Fruit fly (Drosophila melanogaster) whole organism, prepupa: Measurements from ENCODE around the gene CG12003.
A peak's percentile ranks its signal among the peaks of the same experiment; 100 is the strongest.

ENCODE experiments used
- Blimp-1 ChIP-seq: fragments of 200-800 bp; sonication (Bioruptor generic); optimal IDR thresholded peaks from 3 replicates; lab custom pipeline; 2017; ENCODE audit warnings: missing biosample characterization, missing genetic modification characterization, mild to moderate bottlenecking, moderate library complexity, missing genetic modification reagents
- CG11762 ChIP-seq: fragments of 200-800 bp; sonication (Bioruptor generic); optimal IDR thresholded peaks from 3 replicates; lab custom pipeline; 2016; ENCODE audit warnings: missing biosample characterization, missing genetic modification characterization; ENCODE audit not compliant: insufficient read depth
- CG11902 ChIP-seq: fragments of 200-800 bp; sonication (Bioruptor generic); optimal IDR thresholded peaks from 3 replicates; lab custom pipeline; 2016; ENCODE audit warnings: missing biosample characterization, missing genetic modification characterization
- CG1621 ChIP-seq: fragments of 200-800 bp; sonication (Bioruptor generic); optimal IDR thresholded peaks from 3 replicates; lab custom pipeline; 2018; ENCODE audit warnings: missing biosample characterization, mild to moderate bottlenecking, missing genetic modification characterization
- CG16779 ChIP-seq: fragments of 200-800 bp; sonication (Bioruptor generic); optimal IDR thresholded peaks from 3 replicates; lab custom pipeline; 2017; ENCODE audit warnings: missing biosample characterization, mild to moderate bottlenecking, missing genetic modification characterization
- CG3032 ChIP-seq: fragments of 200-800 bp; optimal IDR thresholded peaks from 2 replicates; lab custom pipeline; 2019; ENCODE audit warnings: missing biosample characterization, mild to moderate bottlenecking, missing genetic modification characterization, moderate library complexity
- CG31627 ChIP-seq: fragments of 200-800 bp; sonication (Bioruptor generic); optimal IDR thresholded peaks from 3 replicates; lab custom pipeline; 2016; ENCODE audit warnings: missing biosample characterization, missing genetic modification characterization
- CG34406 ChIP-seq: fragments of 200-800 bp; sonication (Bioruptor generic); optimal IDR thresholded peaks from 3 replicates; lab custom pipeline; 2016; ENCODE audit warnings: missing biosample characterization, missing genetic modification characterization
- CG3919 ChIP-seq: fragments of 200-800 bp; sonication (Bioruptor generic); optimal IDR thresholded peaks from 3 replicates; lab custom pipeline; 2016; ENCODE audit warnings: missing biosample characterization, missing genetic modification characterization
- CG6163 ChIP-seq: fragments of 200-800 bp; sonication (Bioruptor generic); IDR thresholded peaks from 3 replicates; pipeline ENCODE4 v1.3.6; 2022; ENCODE audit warnings: missing biosample characterization, missing genetic modification characterization
- CG6276 ChIP-seq: fragments of 200-800 bp; sonication (Bioruptor generic); optimal IDR thresholded peaks from 2 replicates; lab custom pipeline; 2017; ENCODE audit warnings: missing biosample characterization, mild to moderate bottlenecking, missing genetic modification characterization
- CG6792 ChIP-seq: fragments of 200-800 bp; sonication (Bioruptor generic); optimal IDR thresholded peaks from 3 replicates; lab custom pipeline; 2016; ENCODE audit warnings: missing biosample characterization, missing genetic modification characterization
- CG6808 ChIP-seq: fragments of 200-800 bp; sonication (Bioruptor generic); optimal IDR thresholded peaks from 3 replicates; lab custom pipeline; 2017; ENCODE audit warnings: missing biosample characterization, missing genetic modification characterization, mild to moderate bottlenecking, moderate library complexity, missing genetic modification reagents
- CG6854 ChIP-seq: fragments of 200-800 bp; sonication (Bioruptor generic); optimal IDR thresholded peaks from 2 replicates; lab custom pipeline; 2017; ENCODE audit warnings: missing biosample characterization, mild to moderate bottlenecking, missing genetic modification characterization
- CG7368 ChIP-seq: fragments of 200-800 bp; sonication (Bioruptor generic); optimal IDR thresholded peaks from 3 replicates; lab custom pipeline; 2016; ENCODE audit warnings: missing biosample characterization, missing genetic modification characterization
- CG8119 ChIP-seq: fragments of 200-800 bp; sonication (Bioruptor generic); IDR thresholded peaks from 3 replicates; pipeline ENCODE4 v1.3.6; 2022; ENCODE audit warnings: missing biosample characterization, missing genetic modification characterization
- CG8319 ChIP-seq: fragments of 200-800 bp; sonication (Bioruptor generic); optimal IDR thresholded peaks from 3 replicates; lab custom pipeline; 2016; ENCODE audit warnings: missing biosample characterization, missing genetic modification characterization
- CG8632 ChIP-seq: fragments of 200-800 bp; sonication (Bioruptor generic); optimal IDR thresholded peaks from 3 replicates; lab custom pipeline; 2016; ENCODE audit warnings: missing biosample characterization, missing genetic modification characterization
- CG9139 ChIP-seq: fragments of 200-800 bp; sonication (Bioruptor generic); optimal IDR thresholded peaks from 3 replicates; lab custom pipeline; 2017; ENCODE audit warnings: missing biosample characterization, mild to moderate bottlenecking, missing genetic modification characterization
- Eip75B ChIP-seq: fragments of 200-800 bp; sonication (Bioruptor generic); optimal IDR thresholded peaks from 3 replicates; lab custom pipeline; 2016; ENCODE audit warnings: missing biosample characterization, missing genetic modification characterization
- Eip78C ChIP-seq: fragments of 200-800 bp; sonication (Bioruptor generic); peaks from one replicate; lab custom pipeline; 2016; ENCODE audit warnings: missing biosample characterization, missing genetic modification characterization
- Ets21C ChIP-seq: fragments of 200-800 bp; sonication (Bioruptor generic); optimal IDR thresholded peaks from 3 replicates; lab custom pipeline; 2016; ENCODE audit warnings: missing biosample characterization, missing genetic modification characterization
- Ets96B ChIP-seq: fragments of 200-800 bp; optimal IDR thresholded peaks from 2 replicates; lab custom pipeline; 2019; ENCODE audit warnings: missing biosample characterization, mild to moderate bottlenecking, missing genetic modification characterization, moderate library complexity
- Hr4 ChIP-seq: fragments of 200-800 bp; sonication (Bioruptor generic); optimal IDR thresholded peaks from 3 replicates; lab custom pipeline; 2016; ENCODE audit warnings: missing biosample characterization, missing genetic modification characterization
- Met ChIP-seq: fragments of 200-800 bp; sonication (Bioruptor generic); optimal IDR thresholded peaks from 3 replicates; lab custom pipeline; 2016; ENCODE audit warnings: missing biosample characterization, missing genetic modification characterization
- Sox102F ChIP-seq: fragments of 200-800 bp; sonication (Bioruptor generic); optimal IDR thresholded peaks from 2 replicates; lab custom pipeline; 2016; ENCODE audit warnings: missing biosample characterization, mild to moderate bottlenecking, missing genetic modification characterization
- Sox14 ChIP-seq: fragments of 200-800 bp; sonication (Bioruptor generic); optimal IDR thresholded peaks from 3 replicates; lab custom pipeline; 2016; ENCODE audit warnings: missing biosample characterization, missing genetic modification characterization
- achi ChIP-seq: fragments of 200-800 bp; sonication (Bioruptor generic); optimal IDR thresholded peaks from 3 replicates; lab custom pipeline; 2016; ENCODE audit warnings: missing biosample characterization, missing genetic modification characterization
- acj6 ChIP-seq: fragments of 200-800 bp; sonication (Bioruptor generic); optimal IDR thresholded peaks from 3 replicates; lab custom pipeline; 2016; ENCODE audit warnings: missing biosample characterization, missing genetic modification characterization
- cyc ChIP-seq: fragments of 200-800 bp; sonication (Bioruptor generic); optimal IDR thresholded peaks from 3 replicates; lab custom pipeline; 2016; ENCODE audit warnings: missing biosample characterization, missing genetic modification characterization
- eg ChIP-seq: fragments of 200-800 bp; sonication (Bioruptor generic); IDR thresholded peaks from 3 replicates; pipeline ENCODE4 v1.3.6; 2022; ENCODE audit warnings: missing biosample characterization, missing genetic modification characterization
- esn ChIP-seq: fragments of 200-800 bp; sonication (Bioruptor generic); optimal IDR thresholded peaks from 2 replicates; lab custom pipeline; 2016; ENCODE audit warnings: missing biosample characterization, mild to moderate bottlenecking, missing genetic modification characterization, moderate library complexity
- fd59A ChIP-seq: fragments of 200-800 bp; sonication (Bioruptor generic); optimal IDR thresholded peaks from 2 replicates; lab custom pipeline; 2017; ENCODE audit warnings: missing biosample characterization, mild to moderate bottlenecking, missing genetic modification characterization, missing genetic modification reagents
- fd85E ChIP-seq: fragments of 200-800 bp; sonication (Bioruptor generic); optimal IDR thresholded peaks from 3 replicates; lab custom pipeline; 2016; ENCODE audit warnings: missing biosample characterization, missing genetic modification characterization
- fkh ChIP-seq: fragments of 200-800 bp; sonication (Bioruptor generic); optimal IDR thresholded peaks from 3 replicates; lab custom pipeline; 2017; ENCODE audit warnings: missing biosample characterization, mild to moderate bottlenecking, missing genetic modification characterization, moderate library complexity
- lz ChIP-seq: fragments of 200-800 bp; sonication (Bioruptor generic); optimal IDR thresholded peaks from 3 replicates; lab custom pipeline; 2016; ENCODE audit warnings: missing biosample characterization, missing genetic modification characterization
- net ChIP-seq: fragments of 200-800 bp; sonication (Bioruptor generic); optimal IDR thresholded peaks from 3 replicates; lab custom pipeline; 2016; ENCODE audit warnings: missing biosample characterization, missing genetic modification characterization
- pdm3 ChIP-seq: fragments of 200-800 bp; sonication (Bioruptor generic); optimal IDR thresholded peaks from 3 replicates; lab custom pipeline; 2016; ENCODE audit warnings: missing biosample characterization, missing genetic modification characterization
- spab ChIP-seq: fragments of 200-800 bp; sonication (Bioruptor generic); optimal IDR thresholded peaks from 2 replicates; lab custom pipeline; 2017; ENCODE audit warnings: missing biosample characterization, mild to moderate bottlenecking, missing genetic modification characterization, missing genetic modification reagents
- ss ChIP-seq, 2 experiments: fragments of 200-800 bp; sonication (Bioruptor generic); optimal IDR thresholded peaks; 2 replicates in 1 of 2; 3 replicates in 1 of 2; lab custom pipeline; 2017 to 2018; ENCODE audit warnings: mild to moderate bottlenecking in 2 of 2, missing biosample characterization in 2 of 2, missing genetic modification characterization in 2 of 2, moderate library complexity in 1 of 2
- svp ChIP-seq: fragments of 200-800 bp; sonication (Bioruptor generic); peaks from one replicate; lab custom pipeline; 2016; ENCODE audit warnings: missing biosample characterization, missing genetic modification characterization
- topi ChIP-seq: fragments of 200-800 bp; sonication (Bioruptor generic); optimal IDR thresholded peaks from 3 replicates; lab custom pipeline; 2016; ENCODE audit warnings: missing biosample characterization, missing genetic modification characterization
- vri ChIP-seq: fragments of 200-800 bp; sonication (Bioruptor generic); optimal IDR thresholded peaks from 3 replicates; lab custom pipeline; 2016; ENCODE audit warnings: missing biosample characterization, mild to moderate bottlenecking, missing genetic modification characterization

Gene CG12003

dm6 chr3L:1546349-1547116 is 18.7 kb upstream of the CG12003 start:
- no peak for TF ChIP-seq CG1621 (tag; lab: Kevin White, UChicago)
- TF ChIP-seq topi (GFP tag; lab: Kevin White, UChicago), result no peak
- TF ChIP-seq CG16779 (tag; lab: Kevin White, UChicago), result peak; percentile 18
- TF ChIP-seq CG8119, result no peak
- TF ChIP-seq svp (GFP tag; lab: Kevin White, UChicago), result no peak
- no peak for TF ChIP-seq CG3919 (GFP tag; lab: Kevin White, UChicago)
- peak; percentile 54 for TF ChIP-seq CG6276
- no peak for TF ChIP-seq acj6
- no peak for TF ChIP-seq Blimp-1 (GFP tag; lab: Kevin White, UChicago)
- TF ChIP-seq CG8632 (GFP tag; lab: Kevin White, UChicago), result no peak
- TF ChIP-seq CG6808 (GFP tag; lab: Kevin White, UChicago), result peak; percentile 12
- no peak for TF ChIP-seq CG6792 (GFP tag; lab: Kevin White, UChicago)
- peak; percentile 8 for TF ChIP-seq CG9139 (GFP tag; lab: Kevin White, UChicago)
- TF ChIP-seq Met (GFP tag; lab: Kevin White, UChicago), result no peak
- TF ChIP-seq ss (GFP tag; optimal IDR thresholded peaks at IDR 0.05; lab: Kevin White, UChicago), result peak; percentile 36 to 70
- peak; percentile 71 for TF ChIP-seq CG6854
- TF ChIP-seq CG11762 (GFP tag; lab: Kevin White, UChicago), result peak; percentile 5
- TF ChIP-seq CG6163 (GFP tag; lab: Robert Waterston, UW), result 0 out of 3 replicates have a peak, but pooled peaks have one; percentile 10
- TF ChIP-seq vri (GFP tag; lab: Kevin White, UChicago), result peak; percentile 98
- TF ChIP-seq Eip75B (GFP tag; lab: Kevin White, UChicago), result peak; percentile 36
- TF ChIP-seq spab (GFP tag; lab: Kevin White, UChicago), result peak; percentile 25
- TF ChIP-seq fkh, result peak; percentile 50
- TF ChIP-seq Eip78C (GFP tag; lab: Kevin White, UChicago), result peak; percentile 69
- TF ChIP-seq eg (GFP tag; lab: Robert Waterston, UW), result 0 out of 3 replicates have a peak, but pooled peaks have one; percentile 10

- TF ChIP-seq svp (GFP tag; lab: Kevin White, UChicago) (peak; percentile 94), CG11762 (GFP tag; lab: Kevin White, UChicago) (no peak)
Observed at dm6 chr3L:1547117-1547507, 18.1 kb upstream of the CG12003 start.

dm6 chr3L:1548345-1548970 is 16.7 kb upstream of the CG12003 start:
- TF ChIP-seq cyc (peak; percentile 67), net (GFP tag; lab: Kevin White, UChicago) (no peak), CG34406 (GFP tag; lab: Kevin White, UChicago) (peak; percentile 43), CG3032 (tag; lab: Kevin White, UChicago) (no peak), fd59A (GFP tag; lab: Kevin White, UChicago) (no peak), pdm3 (GFP tag; lab: Kevin White, UChicago) (no peak), Sox14 (peak; percentile 50), Ets96B (tag; lab: Kevin White, UChicago) (no peak), CG11902 (GFP tag; lab: Kevin White, UChicago) (no peak), CG9139 (GFP tag; lab: Kevin White, UChicago) (no peak), Hr4 (peak; percentile 48), CG7368 (GFP tag; lab: Kevin White, UChicago) (no peak), ss (GFP tag; optimal IDR thresholded peaks at IDR 0.05; lab: Kevin White, UChicago) (no peak), Sox102F (GFP tag; lab: Kevin White, UChicago) (peak; percentile 64), CG8319 (GFP tag; lab: Kevin White, UChicago) (no peak), CG6163 (GFP tag; lab: Robert Waterston, UW) (0 out of 3 replicates have a peak, but pooled peaks have one; percentile 15), acj6 (peak; percentile 65), achi (no peak), CG8119 (no peak), CG6808 (GFP tag; lab: Kevin White, UChicago) (no peak), lz (peak; percentile 82), CG6854 (no peak), Eip78C (GFP tag; lab: Kevin White, UChicago) (peak; percentile 80), vri (GFP tag; lab: Kevin White, UChicago) (peak; percentile 58), CG31627 (GFP tag; lab: Kevin White, UChicago) (peak; percentile 77), CG1621 (tag; lab: Kevin White, UChicago) (no peak), CG6276 (no peak), esn (GFP tag; lab: Kevin White, UChicago) (peak; percentile 86), fkh (peak; percentile 52), eg (GFP tag; lab: Robert Waterston, UW) (no peak), Ets21C (GFP tag; lab: Kevin White, UChicago) (peak; percentile 72), fd85E (no peak), CG11762 (GFP tag; lab: Kevin White, UChicago) (no peak)
